Fruit fly (Drosophila melanogaster) whole organism, wandering third instar larva: Measurements from ENCODE around the gene jim.
A peak's percentile ranks its signal among the peaks of the same experiment; 100 is the strongest.

Experiments used
- Abd-B ChIP-seq: fragments of >200 bp; optimal IDR thresholded peaks from 2 replicates; lab custom pipeline; 2017; ENCODE audit warnings: missing biosample characterization, missing genetic modification characterization
- CG32264 ChIP-seq: fragments of 200-800 bp; sonication (Bioruptor generic); optimal IDR thresholded peaks from 2 replicates; lab custom pipeline; 2016; ENCODE audit warnings: missing biosample characterization, missing genetic modification characterization
- CrebA ChIP-seq: fragments of 200-800 bp; sonication (Bioruptor generic); optimal IDR thresholded peaks from 2 replicates; lab custom pipeline; 2016; ENCODE audit warnings: missing biosample characterization, mild to moderate bottlenecking, missing genetic modification characterization, borderline replicate concordance
- Dif ChIP-seq: fragments of 200-275, 200-300 bp; sonication (Bioruptor generic); optimal IDR thresholded peaks from 2 replicates; lab custom pipeline; 2018; ENCODE audit warnings: missing biosample characterization, missing genetic modification characterization; ENCODE audit not compliant: partially characterized antibody
- HLH106 ChIP-seq: fragments of 200-800 bp; optimal IDR thresholded peaks from 3 replicates; lab custom pipeline; 2019; ENCODE audit warnings: missing biosample characterization, mild to moderate bottlenecking, missing genetic modification characterization, moderate library complexity
- Hr78 ChIP-seq: fragments of >200 bp; optimal IDR thresholded peaks from 2 replicates; lab custom pipeline; 2017; ENCODE audit warnings: missing biosample characterization, missing genetic modification characterization
- Mio ChIP-seq: sonication (Bioruptor generic); optimal IDR thresholded peaks from 2 replicates; lab custom pipeline; 2016; ENCODE audit warnings: missing biosample characterization, missing genetic modification characterization
- Myc ChIP-seq: fragments of >200 bp; optimal IDR thresholded peaks from 2 replicates; lab custom pipeline; 2017
- N ChIP-seq: fragments of >200 bp; optimal IDR thresholded peaks from 2 replicates; lab custom pipeline; 2018; ENCODE audit warnings: missing biosample characterization, missing external identifiers, missing genetic modification characterization
- OdsH ChIP-seq: fragments of 200-800 bp; sonication (Bioruptor generic); optimal IDR thresholded peaks from 2 replicates; lab custom pipeline; 2016; ENCODE audit warnings: missing biosample characterization, mild to moderate bottlenecking, missing genetic modification characterization
- Rel ChIP-seq, 2 experiments: fragments of 200-800 bp; sonication (Bioruptor generic) in 1 of 2; optimal IDR thresholded peaks; 2 replicates in 1 of 2; 3 replicates in 1 of 2; lab custom pipeline; 2016 to 2019; ENCODE audit warnings: mild to moderate bottlenecking in 2 of 2, missing biosample characterization in 2 of 2, missing genetic modification characterization in 2 of 2, moderate library complexity in 1 of 2
- Sp1 ChIP-seq: fragments of 200-800 bp; sonication (Bioruptor generic); optimal IDR thresholded peaks from 3 replicates; lab custom pipeline; 2019; ENCODE audit warnings: missing biosample characterization, mild to moderate bottlenecking, missing genetic modification characterization, moderate library complexity
- Vsx2 ChIP-seq: fragments of 200-300, 225-300 bp; sonication (Bioruptor generic); optimal IDR thresholded peaks from 2 replicates; lab custom pipeline; 2018; ENCODE audit warnings: missing biosample characterization, missing genetic modification characterization; ENCODE audit not compliant: partially characterized antibody
- br ChIP-seq: fragments of 200-800 bp; sonication (Bioruptor generic); optimal IDR thresholded peaks from 2 replicates; lab custom pipeline; 2016; ENCODE audit warnings: missing biosample characterization, missing genetic modification characterization
- dl ChIP-seq, 2 experiments: fragments of 175-275, 200-275 bp in 1 of 2; fragments of 200-275 bp in 1 of 2; sonication (Bioruptor generic); optimal IDR thresholded peaks; lab custom pipeline; 2018; ENCODE audit warnings: mild to moderate bottlenecking in 2 of 2, missing biosample characterization in 2 of 2, missing genetic modification characterization in 2 of 2, moderate library complexity in 2 of 2; ENCODE audit not compliant: partially characterized antibody in 2 of 2, insufficient read depth in 1 of 2
- dmrt93B ChIP-seq: fragments of 200-800 bp; sonication (Bioruptor generic); optimal IDR thresholded peaks from 2 replicates; lab custom pipeline; 2018; ENCODE audit warnings: missing biosample characterization, mild to moderate bottlenecking, missing genetic modification characterization
- dsf ChIP-seq: sonication (Bioruptor generic); optimal IDR thresholded peaks from 2 replicates; lab custom pipeline; 2016; ENCODE audit warnings: missing biosample characterization, missing genetic modification characterization, borderline replicate concordance
- ey ChIP-seq: fragments of 200-800 bp; sonication (Bioruptor generic); optimal IDR thresholded peaks from 2 replicates; lab custom pipeline; 2016; ENCODE audit warnings: missing biosample characterization, missing genetic modification characterization
- foxo ChIP-seq, 2 experiments: fragments of 200-800 bp; sonication (Bioruptor generic); optimal IDR thresholded peaks; 2 replicates in 1 of 2; 3 replicates in 1 of 2; lab custom pipeline; 2016 to 2017; ENCODE audit warnings: missing biosample characterization in 2 of 2, missing genetic modification characterization in 2 of 2
- h ChIP-seq: fragments of 200-800 bp; sonication (Bioruptor generic); optimal IDR thresholded peaks from 3 replicates; lab custom pipeline; 2016; ENCODE audit warnings: missing biosample characterization, mild to moderate bottlenecking, missing genetic modification characterization
- jim ChIP-seq: fragments of 175-275, 200-325 bp; sonication (Bioruptor generic); optimal IDR thresholded peaks from 2 replicates; lab custom pipeline; 2016; ENCODE audit warnings: missing biosample characterization, mild to moderate bottlenecking, missing genetic modification characterization
- lola ChIP-seq: fragments of >200 bp; optimal IDR thresholded peaks from 2 replicates; lab custom pipeline; 2017; ENCODE audit warnings: missing biosample characterization, missing genetic modification characterization
- pan ChIP-seq: fragments of >200 bp; optimal IDR thresholded peaks from 2 replicates; lab custom pipeline; 2017
- psq ChIP-seq: fragments of 200-800 bp; sonication (Bioruptor generic); optimal IDR thresholded peaks from 3 replicates; lab custom pipeline; 2017; ENCODE audit warnings: missing biosample characterization, mild to moderate bottlenecking, missing genetic modification characterization, moderate library complexity
- sage ChIP-seq: fragments of 200-800 bp; sonication (Bioruptor generic); optimal IDR thresholded peaks from 2 replicates; lab custom pipeline; 2016; ENCODE audit warnings: missing biosample characterization, mild to moderate bottlenecking, missing genetic modification characterization
- tai ChIP-seq: sonication (Bioruptor generic); optimal IDR thresholded peaks from 2 replicates; lab custom pipeline; 2016; ENCODE audit warnings: missing biosample characterization, missing genetic modification characterization
- usp ChIP-seq: fragments of >200 bp; optimal IDR thresholded peaks from 2 replicates; lab custom pipeline; 2017; ENCODE audit warnings: missing biosample characterization, missing genetic modification characterization
- woc ChIP-seq: sonication (Bioruptor generic); optimal IDR thresholded peaks from 2 replicates; lab custom pipeline; 2016; ENCODE audit warnings: missing biosample characterization, mild to moderate bottlenecking, missing genetic modification characterization

The jim gene

DNA sequence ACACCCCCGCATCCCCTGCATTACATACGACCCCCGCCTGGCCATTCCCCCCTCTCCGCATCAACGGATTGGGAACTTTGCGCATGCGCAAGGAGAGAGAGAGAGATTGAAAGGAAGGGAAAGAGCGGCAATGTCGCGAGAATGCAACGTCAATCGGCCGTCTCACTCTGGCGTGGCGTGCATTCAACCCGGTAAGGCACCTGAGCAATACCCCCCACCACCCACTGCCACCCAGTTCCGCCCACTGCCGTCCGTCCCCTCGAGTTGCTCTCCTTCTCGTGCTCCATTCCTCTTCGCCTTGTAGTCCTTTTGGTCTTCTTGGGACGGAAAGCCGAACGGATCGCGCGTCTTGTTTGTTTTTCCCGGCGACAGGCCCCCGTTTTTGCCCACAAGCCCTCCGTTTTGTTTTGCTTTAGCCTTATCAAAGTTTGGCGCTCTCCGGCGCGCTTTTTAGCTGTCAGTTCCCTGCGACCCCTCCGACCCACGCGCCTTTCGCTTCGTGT lies 4.8 kb upstream of the jim start (continued):
- TF ChIP-seq dsf (GFP tag; lab: Kevin White, UChicago) (no peak), N (GFP tag; lab: Kevin White, UChicago) (no peak), h (GFP tag; lab: Kevin White, UChicago) (peak; percentile 67), pan (lab: Kevin White, UChicago) (no peak), sage (GFP tag; lab: Kevin White, UChicago) (no peak), ey (GFP tag; lab: Kevin White, UChicago) (no peak)

DNA sequence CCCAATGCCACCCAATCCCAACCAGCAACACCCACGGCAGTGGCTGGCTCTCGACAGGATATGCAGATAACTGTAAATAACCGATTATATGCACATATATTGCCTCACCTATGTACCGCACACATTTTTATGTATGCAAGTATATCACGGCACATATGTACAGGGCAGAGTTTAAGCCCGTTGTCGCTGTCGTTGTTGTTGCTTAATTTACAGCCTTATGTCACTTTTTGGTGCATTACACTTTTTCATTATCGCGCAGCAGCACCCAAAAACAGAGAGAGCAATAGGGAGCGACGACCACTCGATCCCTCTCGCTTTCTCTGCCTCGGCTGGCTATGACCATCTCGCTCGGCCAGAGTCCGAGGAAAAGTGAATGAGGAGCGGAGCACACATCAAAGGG lies 4.2 kb upstream of the jim start:
- TF ChIP-seq Dif (GFP tag; lab: Kevin White, UChicago), result peak; percentile 5
- no peak for TF ChIP-seq jim

DNA sequence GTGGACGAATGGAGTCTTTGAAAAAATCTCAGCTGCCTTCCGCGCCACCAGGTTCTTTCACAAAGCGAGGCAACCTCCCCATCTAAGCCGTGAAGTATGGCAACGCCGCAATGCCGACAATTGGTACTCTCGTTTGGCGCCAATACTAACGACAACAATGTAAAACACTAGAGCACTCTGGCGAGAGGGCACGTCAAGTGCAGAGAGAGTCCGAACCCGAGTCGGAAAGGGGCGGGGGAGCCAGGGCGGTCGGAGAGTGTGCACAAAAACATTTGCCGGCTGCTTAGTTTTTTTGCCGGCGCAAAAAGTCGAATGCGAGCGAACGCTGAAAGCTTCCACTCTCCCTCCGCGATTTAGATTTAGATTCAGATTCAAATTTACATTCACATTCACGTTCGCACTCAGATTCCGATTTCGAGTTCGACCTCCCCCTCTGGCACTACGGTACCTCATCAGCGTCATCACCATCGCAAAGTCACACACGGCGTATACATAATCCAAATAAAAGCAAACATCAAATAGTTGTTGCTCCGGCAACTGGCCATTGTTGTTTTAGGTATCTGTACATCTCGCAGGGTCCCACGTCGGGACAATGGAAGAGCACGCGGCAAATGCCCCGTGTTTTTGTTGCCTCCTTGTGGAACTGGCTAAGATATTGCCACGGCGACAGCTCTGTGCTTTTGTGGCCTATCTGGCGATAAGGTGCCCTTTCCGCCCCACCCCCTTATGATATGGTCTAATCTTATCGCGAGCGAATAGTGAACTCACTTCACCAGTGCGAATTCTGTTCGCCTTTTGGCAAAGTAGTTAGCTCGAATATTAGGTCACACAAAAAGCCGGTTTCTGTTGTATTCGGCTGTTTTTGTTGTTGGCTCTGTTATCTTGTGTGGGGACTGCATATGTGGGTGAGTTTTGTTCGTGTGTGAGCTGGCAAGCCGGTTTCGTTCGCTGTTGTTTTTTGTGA lies 2.9 kb upstream of the jim start:
- no peak for TF ChIP-seq dsf (GFP tag; lab: Kevin White, UChicago)
- peak; percentile 14 for TF ChIP-seq h (GFP tag; lab: Kevin White, UChicago)
- no peak for TF ChIP-seq CG32264
- peak; percentile 16 for TF ChIP-seq OdsH (GFP tag; lab: Kevin White, UChicago)
- peak; percentile 91 for TF ChIP-seq jim
- no peak for TF ChIP-seq dmrt93B
- TF ChIP-seq foxo (GFP tag; optimal IDR thresholded peaks at IDR 0.05; lab: Kevin White, UChicago), result no peak
- no peak for TF ChIP-seq Myc (lab: Kevin White, UChicago)
- TF ChIP-seq psq (GFP tag; lab: Kevin White, UChicago), result peak; percentile 23
- no peak for TF ChIP-seq tai (GFP tag; lab: Kevin White, UChicago)
- peak in 1 of 2 experiments; percentile 60 for TF ChIP-seq dl (GFP tag; optimal IDR thresholded peaks at IDR 0.05; lab: Kevin White, UChicago; ENCODE audit: insufficient read depth in 1 of 2, partially characterized antibody in 2 of 2)
- TF ChIP-seq Dif (GFP tag; lab: Kevin White, UChicago), result peak; percentile 39
- TF ChIP-seq Abd-B (GFP tag; lab: Kevin White, UChicago), result no peak
- peak; percentile 79 for TF ChIP-seq CrebA
- no peak for TF ChIP-seq Rel (GFP tag; optimal IDR thresholded peaks at IDR 0.05; lab: Kevin White, UChicago)
- TF ChIP-seq Rel (tag; optimal IDR thresholded peaks at IDR 0.05; lab: Kevin White, UChicago), result peak; percentile 30

DNA sequence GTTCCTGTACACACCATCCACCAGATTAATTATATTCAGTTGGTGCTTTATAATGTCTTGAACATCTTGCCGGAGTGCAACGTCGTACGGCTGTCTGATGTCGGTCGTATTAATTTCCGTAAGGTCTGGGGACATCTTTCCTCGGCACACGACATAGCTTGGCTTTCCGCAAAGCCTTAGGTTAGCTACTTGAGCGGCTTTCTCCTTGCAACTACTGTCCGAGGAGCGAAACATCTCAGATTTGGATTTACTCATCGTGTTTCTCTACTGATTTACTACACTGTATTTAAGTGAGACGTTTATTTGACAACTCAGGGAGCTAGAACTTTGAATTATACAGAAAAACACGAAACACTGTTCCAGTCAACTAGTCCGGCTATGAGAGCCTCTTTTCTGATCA lies 1.8 kb upstream of the jim start, which contains the start of the genes CG11226 and CG45428:
Gene CG11226, plus strand, starts transcription at position 301 of the 400 bp plus-strand sequence.
Gene CG45428, minus strand, starts transcription at position 303 of the 400 bp plus-strand sequence.
- no peak for TF ChIP-seq ey (GFP tag; lab: Kevin White, UChicago)
- no peak for TF ChIP-seq OdsH (GFP tag; lab: Kevin White, UChicago)
- no peak for TF ChIP-seq Hr78 (GFP tag; lab: Kevin White, UChicago)
- no peak for TF ChIP-seq HLH106 (tag; lab: Kevin White, UChicago)
- no peak for TF ChIP-seq CrebA
- TF ChIP-seq foxo (GFP tag; optimal IDR thresholded peaks at IDR 0.05; lab: Kevin White, UChicago), result no peak
- TF ChIP-seq Abd-B (GFP tag; lab: Kevin White, UChicago), result no peak
- no peak for TF ChIP-seq dl (GFP tag; optimal IDR thresholded peaks at IDR 0.05; lab: Kevin White, UChicago; ENCODE audit: insufficient read depth in 1 of 2, partially characterized antibody in 2 of 2)
- no peak for TF ChIP-seq pan (lab: Kevin White, UChicago)
- no peak for TF ChIP-seq Sp1 (GFP tag; lab: Kevin White, UChicago)
- no peak for TF ChIP-seq Vsx2 (GFP tag; lab: Kevin White, UChicago)
- no peak for TF ChIP-seq Mio (GFP tag; lab: Kevin White, UChicago)
- TF ChIP-seq Rel (GFP tag; optimal IDR thresholded peaks at IDR 0.05; lab: Kevin White, UChicago), result no peak
- TF ChIP-seq Rel (tag; optimal IDR thresholded peaks at IDR 0.05; lab: Kevin White, UChicago), result no peak
- TF ChIP-seq lola, result no peak
- no peak for TF ChIP-seq woc
- TF ChIP-seq CG32264, result no peak
- TF ChIP-seq h (GFP tag; lab: Kevin White, UChicago), result no peak
- TF ChIP-seq usp (GFP tag; lab: Kevin White, UChicago), result no peak
- TF ChIP-seq br, result no peak
